Worm (Caenorhabditis elegans): ENCODE data around the gene srw-121.

Gene srw-121

DNA sequence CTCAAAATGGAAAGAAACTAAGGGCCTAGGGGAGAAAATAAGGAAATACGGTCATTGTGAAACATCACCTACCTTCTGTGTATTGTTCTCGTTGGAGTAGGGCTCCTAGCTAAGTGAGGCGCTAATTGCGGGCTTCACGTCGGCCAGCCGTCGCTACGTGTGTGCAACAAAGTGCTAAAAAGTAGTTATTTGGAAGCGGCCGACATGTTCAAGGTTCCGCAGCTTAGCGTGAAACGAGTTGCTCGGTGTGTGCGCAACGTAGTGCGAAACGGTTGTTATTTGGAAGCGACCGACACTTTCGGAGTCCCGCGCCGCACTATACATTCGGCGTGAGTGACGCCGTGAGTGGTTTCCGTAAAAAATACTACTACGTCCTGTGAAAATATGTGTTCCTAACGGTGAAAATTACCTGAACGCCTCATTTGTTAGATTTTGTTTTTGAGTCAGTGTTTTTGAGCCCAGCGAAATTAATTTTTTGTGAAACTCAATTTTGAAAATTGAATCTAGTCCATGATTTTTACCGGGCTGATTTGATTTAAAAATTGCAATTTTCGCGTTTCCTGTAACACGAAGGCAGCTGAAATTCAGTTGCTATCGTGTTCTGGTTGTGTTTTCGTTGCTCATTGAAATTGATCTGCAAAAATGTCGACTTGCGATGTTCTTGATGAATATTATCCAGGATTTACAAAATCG lies 19.9 kb downstream of the srw-121 start, which contains the start of gene srw-129:
Gene srw-129 (plus strand): TSS at position 643 of the 693 bp plus-strand sequence.
- no peak for TF ChIP-seq egl-27 (tag; optimal IDR thresholded peaks at IDR 0.05)
- TF ChIP-seq snpc-1.2 (GFP tag; IDR thresholded peaks at IDR 0.05), result 0 out of 2 replicates have a peak, but pooled peaks have one; percentile 19
- TF ChIP-seq aha-1 (tag), result peak; percentile 91
- 0 out of 2 replicates have a peak, but pooled peaks have one; percentile 54 for TF ChIP-seq Y48G9A.11 (GFP tag; IDR thresholded peaks at IDR 0.05)

- TF ChIP-seq arid-1 (GFP tag; conservative IDR thresholded peaks at IDR 0.05) (no peak), nhr-77 (tag; optimal IDR thresholded peaks at IDR 0.05) (no peak), hlh-11 (tag; optimal IDR thresholded peaks at IDR 0.05) (no peak), F26F4.8 (GFP tag; conservative IDR thresholded peaks at IDR 0.05) (no peak), egl-27 (tag; optimal IDR thresholded peaks at IDR 0.05) (no peak), daf-12 (tag; optimal IDR thresholded peaks at IDR 0.05) (no peak)
These were observed 26.6 kb downstream of the srw-121 start, which contains the start of gene srh-88 for ce11 chrV:2964786-2965185. Gene srh-88 (minus strand): TSS chrV:2964886.

DNA sequence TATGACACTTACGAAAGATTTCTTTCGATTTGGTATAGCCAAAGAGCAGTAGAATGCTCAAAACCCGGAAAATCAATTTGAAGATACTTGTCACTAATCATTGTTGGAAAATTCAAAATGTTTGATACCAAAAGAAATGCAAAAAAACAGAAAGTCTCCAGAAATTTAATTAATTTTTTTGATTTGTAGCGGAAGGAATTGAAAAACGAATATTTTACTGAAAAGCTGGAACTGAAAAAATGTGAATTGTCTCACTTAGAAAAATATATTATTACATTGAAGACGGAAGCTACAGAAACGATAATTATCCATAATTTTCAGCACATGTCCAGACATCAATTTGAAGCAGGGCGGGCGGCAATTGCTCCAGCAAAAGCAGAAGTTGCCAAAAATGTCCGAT lies 28.4 kb downstream of the srw-121 start, which contains the start of gene srw-138:
Gene srw-138 (minus strand): TSS at position 101 of the 400 bp plus-strand sequence.
- no peak for TF ChIP-seq arid-1 (GFP tag; conservative IDR thresholded peaks at IDR 0.05)
- no peak for TF ChIP-seq R02D3.7 (tag; optimal IDR thresholded peaks at IDR 0.05)
- no peak for TF ChIP-seq nhr-237 (tag; optimal IDR thresholded peaks at IDR 0.05)
- TF ChIP-seq pqm-1 (tag; optimal IDR thresholded peaks at IDR 0.05), result no peak
- TF ChIP-seq aha-1 (tag), result peak; percentile 40
- no peak for TF ChIP-seq F44E2.7 (GFP tag; IDR thresholded peaks at IDR 0.05)
- peak in 1 of 2 experiments; percentile 60 for TF ChIP-seq unc-62 (GFP tag; optimal IDR thresholded peaks at IDR 0.05 in 1 of 2)
- no peak for TF ChIP-seq unc-62 (tag; optimal IDR thresholded peaks at IDR 0.05)
- TF ChIP-seq ceh-32 (tag; optimal IDR thresholded peaks at IDR 0.05; ENCODE audit: poor library complexity), result no peak

DNA sequence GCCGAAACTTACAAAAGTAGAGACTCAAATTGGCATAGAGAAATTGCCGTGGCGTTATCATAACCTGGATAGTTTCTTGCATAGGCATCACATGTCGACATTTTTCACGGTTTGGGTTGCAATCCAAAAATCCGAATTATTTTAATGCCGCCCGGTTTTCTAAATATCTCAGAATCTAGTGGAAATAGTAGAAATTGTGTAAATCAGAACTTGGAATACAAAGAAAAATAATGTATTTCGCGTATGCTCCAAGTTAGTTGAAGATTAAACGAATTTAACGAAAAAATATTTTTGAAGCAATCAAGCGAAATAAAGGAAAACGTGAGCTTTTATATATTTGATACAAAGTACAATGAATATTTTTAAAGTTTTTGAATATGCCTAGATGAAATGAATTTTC lies 30.5 kb downstream of the srw-121 start, which contains the start of gene srw-144:
Gene srw-144 (minus strand): TSS at position 101 of the 400 bp plus-strand sequence.
- TF ChIP-seq lsy-2 (tag; optimal IDR thresholded peaks at IDR 0.05), result no peak
- TF ChIP-seq mdl-1 (tag; optimal IDR thresholded peaks at IDR 0.05), result no peak
- TF ChIP-seq daf-16 (GFP tag; optimal IDR thresholded peaks at IDR 0.05), result no peak
- TF ChIP-seq daf-16 (tag; optimal IDR thresholded peaks at IDR 0.05), result no peak
- TF ChIP-seq arid-1 (GFP tag; conservative IDR thresholded peaks at IDR 0.05), result no peak
- no peak for TF ChIP-seq php-3 (GFP tag; IDR thresholded peaks at IDR 0.05)
- TF ChIP-seq F26F4.8 (GFP tag; conservative IDR thresholded peaks at IDR 0.05), result no peak
- no peak for TF ChIP-seq hlh-11 (tag; optimal IDR thresholded peaks at IDR 0.05)
- no peak for TF ChIP-seq dmd-9 (GFP tag; IDR thresholded peaks at IDR 0.05)
- no peak for TF ChIP-seq lin-13 (GFP tag; optimal IDR thresholded peaks at IDR 0.05)
- TF ChIP-seq egl-27 (tag; optimal IDR thresholded peaks at IDR 0.05), result no peak
- TF ChIP-seq ceh-20 (GFP tag; IDR thresholded peaks at IDR 0.05), result no peak
- TF ChIP-seq lim-7 (GFP tag; IDR thresholded peaks at IDR 0.05), result no peak
- no peak for TF ChIP-seq skn-1 (tag; optimal IDR thresholded peaks at IDR 0.05)
- no peak for TF ChIP-seq zag-1 (tag; optimal IDR thresholded peaks at IDR 0.05)
- TF ChIP-seq unc-39 (tag; optimal IDR thresholded peaks at IDR 0.05), result no peak
- TF ChIP-seq pqm-1 (tag; optimal IDR thresholded peaks at IDR 0.05), result no peak

DNA sequence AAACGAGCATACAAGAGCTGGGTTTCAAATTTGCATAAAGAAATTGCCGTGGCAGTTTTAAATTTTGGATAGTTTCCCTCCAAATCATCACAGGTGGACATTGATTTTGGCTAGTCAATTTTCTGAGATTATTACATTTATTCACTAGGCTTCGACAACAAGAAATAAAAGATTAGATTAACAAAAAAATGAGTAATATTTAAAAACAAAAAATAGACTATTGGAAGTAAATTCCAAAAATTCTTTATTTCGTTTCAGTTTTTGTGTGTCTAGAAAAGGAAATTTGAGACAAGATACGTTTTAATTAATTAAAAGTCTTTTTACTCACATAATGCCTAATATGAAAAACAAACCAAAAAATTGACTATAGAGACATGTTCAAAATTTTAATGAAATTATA lies 33.2 kb downstream of the srw-121 start, which contains the start of gene srw-142:
Gene srw-142 (minus strand): TSS at position 101 of the 400 bp plus-strand sequence.
- TF ChIP-seq pha-4 (GFP tag; IDR thresholded peaks at IDR 0.05) (no peak), pha-4 (tag; optimal IDR thresholded peaks at IDR 0.05) (no peak), dmd-8 (GFP tag; IDR thresholded peaks at IDR 0.05) (no peak), snpc-4 (tag; optimal IDR thresholded peaks at IDR 0.05) (no peak), mep-1 (tag; optimal IDR thresholded peaks at IDR 0.05) (no peak), lin-13 (GFP tag; optimal IDR thresholded peaks at IDR 0.05) (no peak), ZK546.5 (tag; optimal IDR thresholded peaks at IDR 0.05) (no peak), dmd-9 (GFP tag; IDR thresholded peaks at IDR 0.05) (no peak)
